Fruit fly (Drosophila melanogaster) whole organism, prepupa: ENCODE results near the gene CG11672.

Source experiments
- CG8119 ChIP-seq: fragments of 200-800 bp; sonication (Bioruptor generic); IDR thresholded peaks from 3 replicates; pipeline ENCODE4 v1.3.6; 2022; ENCODE audit warnings: missing biosample characterization, missing genetic modification characterization
- achi ChIP-seq: fragments of 200-800 bp; sonication (Bioruptor generic); optimal IDR thresholded peaks from 3 replicates; lab custom pipeline; 2016; ENCODE audit warnings: missing biosample characterization, missing genetic modification characterization
- dsx ChIP-seq: fragments of 200-800 bp; optimal IDR thresholded peaks from 3 replicates; lab custom pipeline; 2019; ENCODE audit warnings: missing biosample characterization, mild to moderate bottlenecking, missing genetic modification characterization, moderate library complexity; ENCODE audit not compliant: poor library complexity, severe bottlenecking
- fd85E ChIP-seq: fragments of 200-800 bp; sonication (Bioruptor generic); optimal IDR thresholded peaks from 3 replicates; lab custom pipeline; 2016; ENCODE audit warnings: missing biosample characterization, missing genetic modification characterization
- salr ChIP-seq, 2 experiments: fragments of 200-800 bp; sonication (Bioruptor generic); optimal IDR thresholded peaks; 3 replicates each; lab custom pipeline; 2016 to 2018; ENCODE audit warnings: missing biosample characterization in 2 of 2, missing genetic modification characterization in 2 of 2, mild to moderate bottlenecking in 1 of 2
- svp ChIP-seq: fragments of 200-800 bp; sonication (Bioruptor generic); peaks from one replicate; lab custom pipeline; 2016; ENCODE audit warnings: missing biosample characterization, missing genetic modification characterization

DNA sequence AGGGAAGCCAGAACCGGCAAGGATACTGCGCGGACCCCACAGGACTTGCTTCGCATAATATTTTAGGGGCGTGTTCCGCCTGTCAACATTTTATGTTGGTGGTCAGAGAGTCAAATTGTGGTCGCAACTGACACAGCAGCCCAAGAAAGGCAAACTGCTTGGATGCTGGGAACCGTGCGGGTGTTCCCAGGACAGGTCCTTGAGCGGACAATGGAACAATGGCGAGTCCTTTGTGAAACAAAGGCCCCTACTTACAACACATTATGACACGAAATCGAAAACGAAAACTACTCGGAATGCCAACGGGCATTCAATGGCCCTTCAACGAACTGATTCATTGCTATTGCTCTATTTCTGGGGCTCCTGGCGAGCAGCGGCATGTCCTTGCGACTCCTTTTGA is 6.1 kb downstream of the CG11672 start:
- TF ChIP-seq dsx (no peak), achi (GFP tag; lab: Kevin White, UChicago) (no peak), svp (GFP tag; lab: Kevin White, UChicago) (no peak), CG8119 (GFP tag; lab: Robert Waterston, UW) (no peak), fd85E (GFP tag; lab: Kevin White, UChicago) (no peak), salr (GFP tag; optimal IDR thresholded peaks at IDR 0.05; lab: Kevin White, UChicago) (no peak)
